Worm (Caenorhabditis elegans) whole organism, L3 larva: ENCODE measurements around the gene gpd-2.

Experiments
- elt-3 ChIP-seq, 3 experiments: fragments of 150-350 bp in 1 of 3; sonication (generic microtip) in 2 of 3; optimal IDR thresholded peaks; 2 replicates in 2 of 3; 4 replicates in 1 of 3; lab custom pipeline; 2014 to 2017; ENCODE audit warnings: missing biosample characterization in 3 of 3, missing genetic modification characterization in 3 of 3
- jun-1 ChIP-seq: fragments of 150-350 bp; optimal IDR thresholded peaks from 2 replicates; lab custom pipeline; 2014; ENCODE audit warnings: missing biosample characterization, missing genetic modification reagents, missing genetic modification characterization
- lin-15B ChIP-seq: fragments of 150-350 bp; optimal IDR thresholded peaks from 2 replicates; lab custom pipeline; 2014; ENCODE audit warnings: missing biosample characterization, missing genetic modification characterization
- nhr-11 ChIP-seq: fragments of 150-350 bp; optimal IDR thresholded peaks from 2 replicates; lab custom pipeline; 2014; ENCODE audit warnings: missing biosample characterization, missing genetic modification characterization
- nhr-77 ChIP-seq: fragments of 150-350 bp; optimal IDR thresholded peaks from 2 replicates; lab custom pipeline; 2014; ENCODE audit warnings: missing biosample characterization, missing genetic modification characterization
- snpc-4 ChIP-seq: fragments of 150-350 bp; optimal IDR thresholded peaks from 2 replicates; lab custom pipeline; 2014; ENCODE audit warnings: missing biosample characterization, missing genetic modification characterization
- tbx-2 ChIP-seq: sonication (generic microtip); optimal IDR thresholded peaks from 2 replicates; lab custom pipeline; 2016; ENCODE audit warnings: mild to moderate bottlenecking, missing genetic modification characterization, missing compliant biosample characterization
- unc-62 ChIP-seq: fragments of 150-350 bp; sonication (generic microtip); optimal IDR thresholded peaks from 4 replicates; lab custom pipeline; 2014; ENCODE audit warnings: missing biosample characterization, missing genetic modification reagents, missing genetic modification characterization
- zag-1 ChIP-seq: fragments of 150-350 bp; optimal IDR thresholded peaks from 2 replicates; lab custom pipeline; 2014; ENCODE audit warnings: missing biosample characterization, missing genetic modification characterization

ce11 chrX:3091119-3091746, 23.3 kb downstream of the gpd-2 start:
- TF ChIP-seq elt-3 (tag; optimal IDR thresholded peaks at IDR 0.05; lab: Kevin White, UChicago), result no peak
- no peak for TF ChIP-seq unc-62 (GFP tag; lab: Kevin White, UChicago)
- TF ChIP-seq zag-1 (tag; lab: Kevin White, UChicago), result no peak
- no peak for TF ChIP-seq jun-1 (tag; lab: Kevin White, UChicago)
- TF ChIP-seq lin-15B (tag; lab: Kevin White, UChicago), result no peak
- no peak for TF ChIP-seq nhr-77
- TF ChIP-seq snpc-4 (tag; lab: Kevin White, UChicago), result no peak
- no peak for TF ChIP-seq nhr-11 (tag; lab: Kevin White, UChicago)
- TF ChIP-seq tbx-2, result no peak
